Fruit fly (Drosophila melanogaster) whole organism, prepupa: ENCODE data around the gene CG9289.

Source experiments
- CG11902 ChIP-seq: fragments of 200-800 bp; sonication (Bioruptor generic); optimal IDR thresholded peaks from 3 replicates; lab custom pipeline; 2016; ENCODE audit warnings: missing biosample characterization, missing genetic modification characterization
- CG6808 ChIP-seq: fragments of 200-800 bp; sonication (Bioruptor generic); optimal IDR thresholded peaks from 3 replicates; lab custom pipeline; 2017; ENCODE audit warnings: missing biosample characterization, missing genetic modification characterization, mild to moderate bottlenecking, moderate library complexity, missing genetic modification reagents
- ss ChIP-seq, 2 experiments: fragments of 200-800 bp; sonication (Bioruptor generic); optimal IDR thresholded peaks; 2 replicates in 1 of 2; 3 replicates in 1 of 2; lab custom pipeline; 2017 to 2018; ENCODE audit warnings: mild to moderate bottlenecking in 2 of 2, missing biosample characterization in 2 of 2, missing genetic modification characterization in 2 of 2, moderate library complexity in 1 of 2

DNA sequence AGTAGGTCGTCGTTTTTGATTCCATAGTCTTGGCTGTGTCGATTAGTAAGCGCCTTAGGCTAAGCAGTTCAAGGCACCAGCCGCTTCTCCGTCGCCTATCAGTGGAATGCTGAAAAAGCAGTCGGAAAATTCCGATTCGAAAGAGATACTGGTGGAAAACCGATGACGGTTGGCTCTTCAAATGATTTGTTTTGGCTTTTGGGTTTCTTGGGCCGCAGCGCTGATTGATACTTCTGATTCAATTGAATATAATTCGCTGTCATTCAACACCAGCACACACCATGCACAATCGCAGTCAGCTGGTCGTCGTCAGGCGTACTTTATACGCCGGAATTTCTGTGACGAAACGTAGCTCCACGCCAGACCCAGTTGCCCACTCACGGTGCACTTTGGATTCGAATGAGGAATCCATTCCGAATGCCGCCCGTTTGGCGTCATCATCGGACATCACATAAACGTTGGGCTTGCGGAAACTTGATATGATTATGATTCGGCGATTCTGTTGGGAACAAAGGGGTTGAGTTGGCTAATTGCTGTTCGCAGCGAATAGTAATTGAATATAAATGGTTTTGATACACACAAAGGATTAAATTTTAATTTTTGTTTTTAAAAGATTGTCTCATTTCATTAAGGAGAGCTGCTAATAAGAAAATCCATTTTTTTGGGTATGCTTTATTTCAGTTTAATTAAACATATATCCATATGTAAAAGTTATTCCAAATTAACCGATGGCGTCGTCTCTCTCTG lies 16.9 kb upstream of the CG9289 start:
- TF ChIP-seq CG6808 (GFP tag; lab: Kevin White, UChicago) (peak; percentile 43), CG11902 (GFP tag; lab: Kevin White, UChicago) (no peak), ss (GFP tag; optimal IDR thresholded peaks at IDR 0.05; lab: Kevin White, UChicago) (peak in 1 of 2 experiments; percentile 41)
